Fruit fly (Drosophila melanogaster) whole organism, prepupa: Measurements from ENCODE around the gene CG18223.

Experiments
- Blimp-1 ChIP-seq: fragments of 200-800 bp; sonication (Bioruptor generic); optimal IDR thresholded peaks from 3 replicates; lab custom pipeline; 2017; ENCODE audit warnings: missing biosample characterization, missing genetic modification characterization, mild to moderate bottlenecking, moderate library complexity, missing genetic modification reagents
- CG10631 ChIP-seq: fragments of 200-800 bp; sonication (Bioruptor generic); optimal IDR thresholded peaks from 2 replicates; lab custom pipeline; 2016; ENCODE audit warnings: missing biosample characterization, missing genetic modification characterization
- CG10669 ChIP-seq: fragments of 200-800 bp; sonication (Bioruptor generic); optimal IDR thresholded peaks from 3 replicates; lab custom pipeline; 2018; ENCODE audit warnings: missing biosample characterization, mild to moderate bottlenecking, missing genetic modification characterization, moderate library complexity
- CG11902 ChIP-seq: fragments of 200-800 bp; sonication (Bioruptor generic); optimal IDR thresholded peaks from 3 replicates; lab custom pipeline; 2016; ENCODE audit warnings: missing biosample characterization, missing genetic modification characterization
- CG15336 ChIP-seq: fragments of 200-800 bp; sonication (Bioruptor generic); IDR thresholded peaks from 2 replicates; pipeline ENCODE4 v1.3.6; 2022; ENCODE audit warnings: missing biosample characterization, missing genetic modification characterization
- CG3032 ChIP-seq: fragments of 200-800 bp; optimal IDR thresholded peaks from 2 replicates; lab custom pipeline; 2019; ENCODE audit warnings: missing biosample characterization, mild to moderate bottlenecking, missing genetic modification characterization, moderate library complexity
- CG31627 ChIP-seq: fragments of 200-800 bp; sonication (Bioruptor generic); optimal IDR thresholded peaks from 3 replicates; lab custom pipeline; 2016; ENCODE audit warnings: missing biosample characterization, missing genetic modification characterization
- CG32006 ChIP-seq: fragments of 200-800 bp; sonication (Bioruptor generic); optimal IDR thresholded peaks from 3 replicates; lab custom pipeline; 2017; ENCODE audit warnings: missing biosample characterization, mild to moderate bottlenecking, missing genetic modification characterization
- CG34406 ChIP-seq: fragments of 200-800 bp; sonication (Bioruptor generic); optimal IDR thresholded peaks from 3 replicates; lab custom pipeline; 2016; ENCODE audit warnings: missing biosample characterization, missing genetic modification characterization
- CG3919 ChIP-seq: fragments of 200-800 bp; sonication (Bioruptor generic); optimal IDR thresholded peaks from 3 replicates; lab custom pipeline; 2016; ENCODE audit warnings: missing biosample characterization, missing genetic modification characterization
- CG4318 ChIP-seq: fragments of 200-800 bp; sonication (Bioruptor generic); optimal IDR thresholded peaks from 3 replicates; lab custom pipeline; 2017; ENCODE audit warnings: missing biosample characterization, mild to moderate bottlenecking, missing genetic modification characterization
- CG6163 ChIP-seq: fragments of 200-800 bp; sonication (Bioruptor generic); IDR thresholded peaks from 3 replicates; pipeline ENCODE4 v1.3.6; 2022; ENCODE audit warnings: missing biosample characterization, missing genetic modification characterization
- CG6276 ChIP-seq: fragments of 200-800 bp; sonication (Bioruptor generic); optimal IDR thresholded peaks from 2 replicates; lab custom pipeline; 2017; ENCODE audit warnings: missing biosample characterization, mild to moderate bottlenecking, missing genetic modification characterization
- CG6854 ChIP-seq: fragments of 200-800 bp; sonication (Bioruptor generic); optimal IDR thresholded peaks from 2 replicates; lab custom pipeline; 2017; ENCODE audit warnings: missing biosample characterization, mild to moderate bottlenecking, missing genetic modification characterization
- CG7368 ChIP-seq: fragments of 200-800 bp; sonication (Bioruptor generic); optimal IDR thresholded peaks from 3 replicates; lab custom pipeline; 2016; ENCODE audit warnings: missing biosample characterization, missing genetic modification characterization
- CG8119 ChIP-seq: fragments of 200-800 bp; sonication (Bioruptor generic); IDR thresholded peaks from 3 replicates; pipeline ENCODE4 v1.3.6; 2022; ENCODE audit warnings: missing biosample characterization, missing genetic modification characterization
- CG8319 ChIP-seq: fragments of 200-800 bp; sonication (Bioruptor generic); optimal IDR thresholded peaks from 3 replicates; lab custom pipeline; 2016; ENCODE audit warnings: missing biosample characterization, missing genetic modification characterization
- CG8632 ChIP-seq: fragments of 200-800 bp; sonication (Bioruptor generic); optimal IDR thresholded peaks from 3 replicates; lab custom pipeline; 2016; ENCODE audit warnings: missing biosample characterization, missing genetic modification characterization
- CG9139 ChIP-seq: fragments of 200-800 bp; sonication (Bioruptor generic); optimal IDR thresholded peaks from 3 replicates; lab custom pipeline; 2017; ENCODE audit warnings: missing biosample characterization, mild to moderate bottlenecking, missing genetic modification characterization
- Eip75B ChIP-seq: fragments of 200-800 bp; sonication (Bioruptor generic); optimal IDR thresholded peaks from 3 replicates; lab custom pipeline; 2016; ENCODE audit warnings: missing biosample characterization, missing genetic modification characterization
- Eip78C ChIP-seq: fragments of 200-800 bp; sonication (Bioruptor generic); peaks from one replicate; lab custom pipeline; 2016; ENCODE audit warnings: missing biosample characterization, missing genetic modification characterization
- Gug ChIP-seq: fragments of 200-800 bp; sonication (Bioruptor generic); IDR thresholded peaks from 2 replicates; pipeline ENCODE4 v1.3.6; 2022; ENCODE audit warnings: missing biosample characterization, missing genetic modification characterization
- Lpt ChIP-seq: fragments of 200-800 bp; sonication (Bioruptor generic); optimal IDR thresholded peaks from 3 replicates; lab custom pipeline; 2016; ENCODE audit warnings: missing biosample characterization, missing genetic modification characterization
- Met ChIP-seq: fragments of 200-800 bp; sonication (Bioruptor generic); optimal IDR thresholded peaks from 3 replicates; lab custom pipeline; 2016; ENCODE audit warnings: missing biosample characterization, missing genetic modification characterization
- Smox ChIP-seq: fragments of 200-800 bp; sonication (Bioruptor generic); optimal IDR thresholded peaks from 3 replicates; lab custom pipeline; 2016; ENCODE audit warnings: missing biosample characterization, missing genetic modification characterization
- Sox102F ChIP-seq: fragments of 200-800 bp; sonication (Bioruptor generic); optimal IDR thresholded peaks from 2 replicates; lab custom pipeline; 2016; ENCODE audit warnings: missing biosample characterization, mild to moderate bottlenecking, missing genetic modification characterization
- Sox14 ChIP-seq: fragments of 200-800 bp; sonication (Bioruptor generic); optimal IDR thresholded peaks from 3 replicates; lab custom pipeline; 2016; ENCODE audit warnings: missing biosample characterization, missing genetic modification characterization
- Sox15 ChIP-seq: fragments of 200-800 bp; sonication (Bioruptor generic); optimal IDR thresholded peaks from 3 replicates; lab custom pipeline; 2016; ENCODE audit warnings: missing biosample characterization, missing genetic modification characterization
- achi ChIP-seq: fragments of 200-800 bp; sonication (Bioruptor generic); optimal IDR thresholded peaks from 3 replicates; lab custom pipeline; 2016; ENCODE audit warnings: missing biosample characterization, missing genetic modification characterization
- acj6 ChIP-seq: fragments of 200-800 bp; sonication (Bioruptor generic); optimal IDR thresholded peaks from 3 replicates; lab custom pipeline; 2016; ENCODE audit warnings: missing biosample characterization, missing genetic modification characterization
- cyc ChIP-seq: fragments of 200-800 bp; sonication (Bioruptor generic); optimal IDR thresholded peaks from 3 replicates; lab custom pipeline; 2016; ENCODE audit warnings: missing biosample characterization, missing genetic modification characterization
- dac ChIP-seq: fragments of 200-800 bp; sonication (Bioruptor generic); optimal IDR thresholded peaks from 2 replicates; lab custom pipeline; 2017; ENCODE audit warnings: missing biosample characterization, mild to moderate bottlenecking, missing genetic modification characterization
- dsx ChIP-seq: fragments of 200-800 bp; optimal IDR thresholded peaks from 3 replicates; lab custom pipeline; 2019; ENCODE audit warnings: missing biosample characterization, mild to moderate bottlenecking, missing genetic modification characterization, moderate library complexity; ENCODE audit not compliant: poor library complexity, severe bottlenecking
- eg ChIP-seq: fragments of 200-800 bp; sonication (Bioruptor generic); IDR thresholded peaks from 3 replicates; pipeline ENCODE4 v1.3.6; 2022; ENCODE audit warnings: missing biosample characterization, missing genetic modification characterization
- esn ChIP-seq: fragments of 200-800 bp; sonication (Bioruptor generic); optimal IDR thresholded peaks from 2 replicates; lab custom pipeline; 2016; ENCODE audit warnings: missing biosample characterization, mild to moderate bottlenecking, missing genetic modification characterization, moderate library complexity
- fd59A ChIP-seq: fragments of 200-800 bp; sonication (Bioruptor generic); optimal IDR thresholded peaks from 2 replicates; lab custom pipeline; 2017; ENCODE audit warnings: missing biosample characterization, mild to moderate bottlenecking, missing genetic modification characterization, missing genetic modification reagents
- fd85E ChIP-seq: fragments of 200-800 bp; sonication (Bioruptor generic); optimal IDR thresholded peaks from 3 replicates; lab custom pipeline; 2016; ENCODE audit warnings: missing biosample characterization, missing genetic modification characterization
- fkh ChIP-seq: fragments of 200-800 bp; sonication (Bioruptor generic); optimal IDR thresholded peaks from 3 replicates; lab custom pipeline; 2017; ENCODE audit warnings: missing biosample characterization, mild to moderate bottlenecking, missing genetic modification characterization, moderate library complexity
- lz ChIP-seq: fragments of 200-800 bp; sonication (Bioruptor generic); optimal IDR thresholded peaks from 3 replicates; lab custom pipeline; 2016; ENCODE audit warnings: missing biosample characterization, missing genetic modification characterization
- net ChIP-seq: fragments of 200-800 bp; sonication (Bioruptor generic); optimal IDR thresholded peaks from 3 replicates; lab custom pipeline; 2016; ENCODE audit warnings: missing biosample characterization, missing genetic modification characterization
- pdm3 ChIP-seq: fragments of 200-800 bp; sonication (Bioruptor generic); optimal IDR thresholded peaks from 3 replicates; lab custom pipeline; 2016; ENCODE audit warnings: missing biosample characterization, missing genetic modification characterization
- salr ChIP-seq, 2 experiments: fragments of 200-800 bp; sonication (Bioruptor generic); optimal IDR thresholded peaks; 3 replicates each; lab custom pipeline; 2016 to 2018; ENCODE audit warnings: missing biosample characterization in 2 of 2, missing genetic modification characterization in 2 of 2, mild to moderate bottlenecking in 1 of 2
- spab ChIP-seq: fragments of 200-800 bp; sonication (Bioruptor generic); optimal IDR thresholded peaks from 2 replicates; lab custom pipeline; 2017; ENCODE audit warnings: missing biosample characterization, mild to moderate bottlenecking, missing genetic modification characterization, missing genetic modification reagents
- ss ChIP-seq, 2 experiments: fragments of 200-800 bp; sonication (Bioruptor generic); optimal IDR thresholded peaks; 2 replicates in 1 of 2; 3 replicates in 1 of 2; lab custom pipeline; 2017 to 2018; ENCODE audit warnings: mild to moderate bottlenecking in 2 of 2, missing biosample characterization in 2 of 2, missing genetic modification characterization in 2 of 2, moderate library complexity in 1 of 2
- svp ChIP-seq: fragments of 200-800 bp; sonication (Bioruptor generic); peaks from one replicate; lab custom pipeline; 2016; ENCODE audit warnings: missing biosample characterization, missing genetic modification characterization
- topi ChIP-seq: fragments of 200-800 bp; sonication (Bioruptor generic); optimal IDR thresholded peaks from 3 replicates; lab custom pipeline; 2016; ENCODE audit warnings: missing biosample characterization, missing genetic modification characterization

Gene CG18223

DNA sequence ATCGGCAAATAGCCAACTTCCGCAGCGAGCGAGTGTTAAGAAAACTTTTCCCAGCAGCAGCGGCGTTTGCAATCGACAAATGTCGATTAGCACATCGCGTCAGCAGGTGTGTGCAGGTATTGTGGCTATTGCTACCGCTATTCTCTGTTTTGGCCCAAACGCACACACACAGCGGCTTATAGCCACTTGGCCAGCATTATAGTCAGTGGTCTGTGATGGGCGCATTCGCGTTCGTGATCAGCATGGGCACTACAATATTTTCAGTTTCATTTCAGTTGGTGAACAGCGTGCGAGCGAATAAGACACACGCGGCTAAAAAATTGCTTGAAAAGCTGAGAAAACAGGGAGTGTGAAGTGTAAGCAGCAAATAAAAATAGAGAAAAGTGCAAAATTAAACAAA lies 30.2 kb upstream of the CG18223 start, which contains the start of gene CG6836:
Gene CG6836 (plus strand): TSS at position 271 of the 400 bp plus-strand sequence.
- TF ChIP-seq CG11902 (GFP tag; lab: Kevin White, UChicago), result no peak
- no peak for TF ChIP-seq achi (GFP tag; lab: Kevin White, UChicago)
- TF ChIP-seq Blimp-1 (GFP tag; lab: Kevin White, UChicago), result no peak
- no peak for TF ChIP-seq CG6276 (GFP tag; lab: Kevin White, UChicago)
- TF ChIP-seq CG32006 (GFP tag; lab: Kevin White, UChicago), result no peak
- peak; percentile 15; the same call in 1 of the 3 replicates for TF ChIP-seq CG6163 (GFP tag; lab: Robert Waterston, UW)
- no peak for TF ChIP-seq CG8119 (GFP tag; lab: Robert Waterston, UW)
- no peak for TF ChIP-seq CG10631 (GFP tag; lab: Kevin White, UChicago)
- TF ChIP-seq Eip78C, result peak; percentile 29
- TF ChIP-seq net (GFP tag; lab: Kevin White, UChicago), result no peak
- no peak for TF ChIP-seq topi (GFP tag; lab: Kevin White, UChicago)
- TF ChIP-seq CG9139 (GFP tag; lab: Kevin White, UChicago), result no peak
- peak; percentile 1 for TF ChIP-seq fkh (GFP tag; lab: Kevin White, UChicago)
- no peak for TF ChIP-seq esn (GFP tag; lab: Kevin White, UChicago)

DNA sequence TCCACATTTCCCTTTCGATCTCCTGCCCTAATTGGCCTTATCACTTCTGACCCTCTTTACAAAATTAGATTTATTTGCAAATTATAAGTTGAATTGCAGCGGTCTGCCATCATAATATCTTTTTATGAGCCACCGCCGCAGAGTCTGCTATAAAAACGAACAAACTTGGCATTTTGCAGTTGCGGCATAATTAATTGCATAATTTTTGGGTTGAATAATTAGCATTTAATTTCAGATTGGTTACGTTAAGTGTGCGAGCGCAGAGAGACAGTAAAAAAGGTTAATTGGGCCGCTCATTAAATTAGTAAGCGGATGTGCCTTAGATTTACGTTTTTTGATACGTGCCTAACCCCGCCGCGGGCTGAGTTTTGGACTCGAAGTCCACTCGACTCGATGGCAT lies 29.0 kb upstream of the CG18223 start:
- TF ChIP-seq lz (GFP tag; lab: Kevin White, UChicago), result no peak
- TF ChIP-seq CG6163 (GFP tag; lab: Robert Waterston, UW), result 0 out of 3 replicates have a peak, but pooled peaks have one; percentile 20
- TF ChIP-seq, all 60 proteins: peak for 1

DNA sequence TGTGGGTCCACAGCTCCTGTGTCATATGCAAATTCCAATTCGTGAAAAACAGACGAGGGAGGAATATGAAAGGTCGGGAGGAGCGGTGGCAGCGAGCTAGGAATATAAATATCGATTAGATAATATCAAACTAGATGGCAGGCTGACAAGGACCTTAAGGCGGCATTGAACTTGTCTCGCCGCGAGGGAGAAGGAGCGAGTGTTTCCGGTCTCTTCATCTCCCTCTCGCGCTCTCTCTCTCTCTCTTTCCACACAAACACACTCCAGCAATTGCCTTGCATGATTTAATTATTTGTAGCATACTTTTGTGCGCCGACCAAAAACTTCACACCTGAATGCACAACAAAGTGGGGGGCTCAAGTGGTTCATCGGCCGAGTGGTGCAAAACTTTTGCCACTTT lies 26.8 kb upstream of the CG18223 start:
- TF ChIP-seq acj6 (GFP tag; lab: Kevin White, UChicago) (peak; percentile 22), CG8632 (peak; percentile 10), CG6163 (GFP tag; lab: Robert Waterston, UW) (peak; percentile 55; the same call in 2 of the 3 replicates), CG7368 (no peak), lz (GFP tag; lab: Kevin White, UChicago) (peak; percentile 10), Gug (no peak), eg (GFP tag; lab: Robert Waterston, UW) (peak; percentile 65; the same call in 2 of the 3 replicates), Sox102F (no peak), Smox (GFP tag; lab: Kevin White, UChicago) (no peak), dac (GFP tag; lab: Kevin White, UChicago) (no peak), CG8119 (GFP tag; lab: Robert Waterston, UW) (no peak), dsx (GFP tag; lab: Kevin White, UChicago) (no peak), CG15336 (GFP tag; lab: Robert Waterston, UW) (no peak), spab (GFP tag; lab: Kevin White, UChicago) (no peak), CG10669 (GFP tag; lab: Kevin White, UChicago) (peak; percentile 4), CG10631 (GFP tag; lab: Kevin White, UChicago) (no peak), CG4318 (GFP tag; lab: Kevin White, UChicago) (no peak), CG3919 (GFP tag; lab: Kevin White, UChicago) (peak; percentile 61), Eip78C (no peak), salr (GFP tag; optimal IDR thresholded peaks at IDR 0.05; lab: Kevin White, UChicago) (peak in 1 of 2 experiments; percentile 5), CG3032 (tag; lab: Kevin White, UChicago) (no peak), cyc (no peak), CG11902 (GFP tag; lab: Kevin White, UChicago) (no peak), Sox15 (GFP tag; lab: Kevin White, UChicago) (no peak), CG6276 (GFP tag; lab: Kevin White, UChicago) (no peak), CG8319 (GFP tag; lab: Kevin White, UChicago) (peak; percentile 20), achi (GFP tag; lab: Kevin White, UChicago) (peak; percentile 8), CG34406 (GFP tag; lab: Kevin White, UChicago) (peak; percentile 30), fd59A (GFP tag; lab: Kevin White, UChicago) (no peak), Lpt (GFP tag; lab: Kevin White, UChicago) (no peak), ss (GFP tag; optimal IDR thresholded peaks at IDR 0.05; lab: Kevin White, UChicago) (no peak), CG32006 (GFP tag; lab: Kevin White, UChicago) (no peak), pdm3 (GFP tag; lab: Kevin White, UChicago) (no peak), Eip75B (GFP tag; lab: Kevin White, UChicago) (no peak), esn (GFP tag; lab: Kevin White, UChicago) (no peak), svp (GFP tag; lab: Kevin White, UChicago) (no peak), fd85E (GFP tag; lab: Kevin White, UChicago) (no peak), CG31627 (GFP tag; lab: Kevin White, UChicago) (peak; percentile 10), CG6854 (GFP tag; lab: Kevin White, UChicago) (no peak), Sox14 (no peak), Blimp-1 (GFP tag; lab: Kevin White, UChicago) (no peak), Met (no peak)
